Fruit fly (Drosophila melanogaster): ENCODE data around the gene CG3226.
A peak's percentile ranks its signal among the peaks of the same experiment; 100 is the strongest.

Gene CG3226

DNA sequence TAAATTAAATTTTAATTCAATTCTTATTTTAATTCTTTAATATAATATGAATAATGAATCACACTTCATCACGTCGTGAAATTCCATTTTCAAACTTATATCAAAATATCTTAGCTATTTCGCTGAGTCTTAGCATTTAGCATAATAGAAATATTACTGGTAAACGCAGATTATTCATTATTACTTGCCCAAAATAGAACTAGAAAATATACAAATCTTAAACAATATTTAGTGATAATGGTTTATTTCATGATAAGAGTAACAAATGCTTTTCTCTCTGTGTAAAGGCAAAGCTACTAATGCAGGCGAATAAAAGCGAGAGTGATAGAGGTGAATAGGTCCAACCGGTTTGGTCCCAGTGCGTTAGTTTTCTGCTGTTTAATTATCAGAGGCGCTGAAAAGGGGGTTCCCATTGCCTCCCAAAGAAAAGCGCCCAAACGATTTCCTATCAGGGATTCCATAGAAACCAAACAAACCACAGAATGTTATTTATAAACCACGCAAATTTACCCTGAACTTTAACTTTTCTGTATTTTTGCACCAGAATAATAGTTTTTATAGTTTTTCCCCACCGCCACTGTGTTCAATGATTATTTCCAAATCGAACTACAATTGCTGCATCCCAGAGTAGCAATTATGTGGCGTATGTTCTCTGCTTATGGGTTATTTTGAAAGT is 9.0 kb upstream of the CG3226 start (continued):
- TF ChIP-seq stc (GFP tag; IDR thresholded peaks at IDR 0.05) (peak; percentile 59), CG9609 (GFP tag; optimal IDR thresholded peaks at IDR 0.05) (no peak), luna (GFP tag; optimal IDR thresholded peaks at IDR 0.05) (no peak), vfl (GFP tag; optimal IDR thresholded peaks at IDR 0.05) (no peak), unpg (GFP tag; optimal IDR thresholded peaks at IDR 0.05) (peak; percentile 20), Meics (GFP tag; optimal IDR thresholded peaks at IDR 0.05) (peak; percentile 55), az2 (GFP tag; optimal IDR thresholded peaks at IDR 0.05) (no peak), ssp (GFP tag; IDR thresholded peaks at IDR 0.05) (peak; percentile 40; the same call in 1 of the 2 replicates), CG18262 (tag; optimal IDR thresholded peaks at IDR 0.05) (peak; percentile 40), zfh2 (GFP tag; optimal IDR thresholded peaks at IDR 0.05) (peak; percentile 35), Vsx1 (GFP tag; optimal IDR thresholded peaks at IDR 0.05) (no peak), NK7.1 (GFP tag; optimal IDR thresholded peaks at IDR 0.05) (peak; percentile 8), scrt (GFP tag; optimal IDR thresholded peaks at IDR 0.05) (no peak), CG4820 (GFP tag; optimal IDR thresholded peaks at IDR 0.05) (peak; percentile 13), CG15269 (tag; optimal IDR thresholded peaks at IDR 0.05) (peak; percentile 56), CG6791 (GFP tag; IDR thresholded peaks at IDR 0.05; ENCODE audit: partially characterized antibody) (no peak), CG12659 (GFP tag; optimal IDR thresholded peaks at IDR 0.05) (peak; percentile 52), run (tag; optimal IDR thresholded peaks at IDR 0.05) (no peak), CG17361 (GFP tag; IDR thresholded peaks at IDR 0.05) (peak; percentile 58; the same call in 1 of the 3 replicates), CG15011 (GFP tag; optimal IDR thresholded peaks at IDR 0.05) (no peak), pum (GFP tag; optimal IDR thresholded peaks at IDR 0.05) (peak; percentile 1), ash1 (GFP tag; optimal IDR thresholded peaks at IDR 0.05) (no peak), crol (GFP tag; IDR thresholded peaks at IDR 0.05) (no peak), CG8944 (GFP tag; optimal IDR thresholded peaks at IDR 0.05) (peak; percentile 37), CG9437 (GFP tag; optimal IDR thresholded peaks at IDR 0.05) (peak; percentile 4), mam (GFP tag; optimal IDR thresholded peaks at IDR 0.05) (peak; percentile 24), sob (GFP tag; IDR thresholded peaks at IDR 0.05) (0 out of 2 replicates have a peak, but pooled peaks have one; percentile 34), CG16863 (GFP tag; optimal IDR thresholded peaks at IDR 0.05) (peak; percentile 49), Hr39 (optimal IDR thresholded peaks at IDR 0.05) (no peak), CG10267 (tag; optimal IDR thresholded peaks at IDR 0.05) (peak; percentile 2), CG4617 (GFP tag; optimal IDR thresholded peaks at IDR 0.05; ENCODE audit: borderline replicate concordance) (no peak), sisA (GFP tag; IDR thresholded peaks at IDR 0.05) (peak; percentile 49), kni (GFP tag; optimal IDR thresholded peaks at IDR 0.05) (no peak), CG4854 (GFP tag; optimal IDR thresholded peaks at IDR 0.05) (no peak), Hsf (GFP tag; optimal IDR thresholded peaks at IDR 0.05) (peak; percentile 29), HLH54F (GFP tag; optimal IDR thresholded peaks at IDR 0.05) (peak; percentile 12), tin (GFP tag; optimal IDR thresholded peaks at IDR 0.05) (peak; percentile 11), inv (GFP tag; IDR thresholded peaks at IDR 0.05; ENCODE audit: partially characterized antibody) (no peak), CTCF (GFP tag; optimal IDR thresholded peaks at IDR 0.05) (no peak), Aef1 (GFP tag; IDR thresholded peaks at IDR 0.05) (peak; percentile 37; the same call in 1 of the 3 replicates), sens (GFP tag) (peak; percentile 93), bsh (GFP tag; optimal IDR thresholded peaks at IDR 0.05) (peak in 1 of 2 experiments; percentile 8), CHES-1-like (GFP tag; optimal IDR thresholded peaks at IDR 0.05) (peak; percentile 42), Atf3 (GFP tag; optimal IDR thresholded peaks at IDR 0.05) (peak; percentile 9), Bteb2 (GFP tag; optimal IDR thresholded peaks at IDR 0.05) (peak; percentile 38), CG4404 (GFP tag; IDR thresholded peaks at IDR 0.05) (0 out of 2 replicates have a peak, but pooled peaks have one; percentile 19), Hr51 (GFP tag; optimal IDR thresholded peaks at IDR 0.05) (peak in 1 of 2 experiments; percentile 44), ttk (GFP tag; IDR thresholded peaks at IDR 0.05) (peak; percentile 35; the same call in 1 of the 2 replicates), Nf-YC (tag; optimal IDR thresholded peaks at IDR 0.05) (peak; percentile 20), zen (tag; optimal IDR thresholded peaks at IDR 0.05) (no peak)

All from whole organism, embryonic.